Worm (Caenorhabditis elegans): ENCODE measurements around the gene ZC513.3.

- no peak for TF ChIP-seq unc-62 (GFP tag; optimal IDR thresholded peaks at IDR 0.05 in 1 of 2)
- TF ChIP-seq unc-62 (tag; optimal IDR thresholded peaks at IDR 0.05) = no peak
- TF ChIP-seq lir-3 (tag; optimal IDR thresholded peaks at IDR 0.05) = no peak
- TF ChIP-seq lsy-2 (tag; optimal IDR thresholded peaks at IDR 0.05) = no peak
- TF ChIP-seq nhr-76 (tag; optimal IDR thresholded peaks at IDR 0.05) = no peak
- no peak for TF ChIP-seq R02D3.7 (tag; optimal IDR thresholded peaks at IDR 0.05)
- no peak for TF ChIP-seq T26A8.4 (GFP tag; IDR thresholded peaks at IDR 0.05)
- TF ChIP-seq aly-2 (tag; optimal IDR thresholded peaks at IDR 0.05) = no peak
- no peak for TF ChIP-seq fkh-10 (GFP tag; optimal IDR thresholded peaks at IDR 0.05)
- no peak for TF ChIP-seq nhr-11 (tag; optimal IDR thresholded peaks at IDR 0.05)
- TF ChIP-seq skn-1 (tag; optimal IDR thresholded peaks at IDR 0.05) = no peak
- TF ChIP-seq F37D6.2 (tag; optimal IDR thresholded peaks at IDR 0.05) = no peak
Observed at ce11 chrV:8044957-8045356, 1.8 kb upstream of the ZC513.3 start.
